Worm (Caenorhabditis elegans): ENCODE measurements around the gene K02E7.1.

Gene K02E7.1

ce11 chrII:1131821-1132220, 48.9 kb downstream of the K02E7.1 start:
- TF ChIP-seq lin-15B (tag; optimal IDR thresholded peaks at IDR 0.05) (no peak), elt-2 (tag; optimal IDR thresholded peaks at IDR 0.05) (no peak), nfya-1 (tag; optimal IDR thresholded peaks at IDR 0.05; ENCODE audit: insufficient read depth) (no peak), mdl-1 (tag; optimal IDR thresholded peaks at IDR 0.05) (no peak), unc-39 (tag; optimal IDR thresholded peaks at IDR 0.05) (no peak), lsy-12 (tag; optimal IDR thresholded peaks at IDR 0.05) (no peak), fkh-2 (tag; optimal IDR thresholded peaks at IDR 0.05) (no peak), aly-2 (tag; optimal IDR thresholded peaks at IDR 0.05) (no peak), skn-1 (tag; optimal IDR thresholded peaks at IDR 0.05) (no peak)

ce11 chrII:1132750-1133149, 49.8 kb downstream of the K02E7.1 start:
- TF ChIP-seq lsy-12 (tag; optimal IDR thresholded peaks at IDR 0.05): no peak
- TF ChIP-seq nhr-43 (tag; optimal IDR thresholded peaks at IDR 0.05; ENCODE audit: poor library complexity, severe bottlenecking): no peak
- TF ChIP-seq nhr-237 (tag; optimal IDR thresholded peaks at IDR 0.05): no peak
- no peak for TF ChIP-seq tbx-2 (tag; optimal IDR thresholded peaks at IDR 0.05)
- no peak for TF ChIP-seq nhr-76 (tag; optimal IDR thresholded peaks at IDR 0.05)

ce11 chrII:1133295-1133694, 50.3 kb downstream of the K02E7.1 start:
- no peak for TF ChIP-seq nhr-67 (tag; optimal IDR thresholded peaks at IDR 0.05)
- no peak for TF ChIP-seq egl-27 (tag; optimal IDR thresholded peaks at IDR 0.05)
- no peak for TF ChIP-seq mml-1 (tag; optimal IDR thresholded peaks at IDR 0.05)
- TF ChIP-seq ceh-16 (tag; optimal IDR thresholded peaks at IDR 0.05): no peak
- TF ChIP-seq ceh-9 (tag; optimal IDR thresholded peaks at IDR 0.05): no peak
- TF ChIP-seq elt-3 (tag; optimal IDR thresholded peaks at IDR 0.05): no peak
